Fruit fly (Drosophila melanogaster): Measurements from ENCODE around the gene Raf.

- TF ChIP-seq CG7839 (tag; optimal IDR thresholded peaks at IDR 0.05) = no peak
- TF ChIP-seq kay (GFP tag; optimal IDR thresholded peaks at IDR 0.05) = no peak
Observed at dm6 chrX:2286985-2287384, 8.3 kb upstream of the Raf start.
